Worm (Caenorhabditis elegans): ENCODE data around the gene Y110A2AL.6.

Y110A2AL.6 gene

DNA sequence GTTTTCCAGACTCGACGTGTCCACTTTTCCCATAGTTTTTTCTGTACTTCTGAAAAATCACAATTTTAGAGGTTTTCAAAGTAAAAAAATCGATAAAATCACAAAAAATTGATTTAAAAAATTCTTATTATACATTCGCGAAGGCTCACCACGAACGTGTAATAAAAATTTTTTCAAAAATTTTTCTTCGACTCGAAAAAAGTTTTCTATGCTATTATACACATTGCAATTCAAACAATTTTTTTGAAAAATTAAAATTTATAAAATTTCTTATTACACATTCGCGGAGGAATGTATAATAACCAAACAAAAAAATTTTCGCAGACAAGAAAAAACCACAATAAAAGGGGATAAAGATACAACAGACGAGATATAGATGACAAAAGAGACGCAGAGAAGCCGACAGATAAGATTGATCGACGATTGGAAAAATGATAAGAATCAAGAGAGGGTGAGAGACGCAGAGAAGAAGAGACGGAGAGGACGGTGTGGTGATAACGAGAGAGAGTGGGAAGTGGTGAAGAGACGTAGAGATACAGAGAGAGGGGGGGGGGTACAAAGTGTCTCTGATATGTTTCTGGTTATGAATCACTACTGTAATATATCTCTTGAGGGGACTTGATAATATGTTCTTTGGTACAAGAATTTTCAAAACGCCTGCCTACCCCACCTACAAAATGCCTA is 40.7 kb downstream of the Y110A2AL.6 start, which contains the start of gene nhr-119 (continued):
- TF ChIP-seq ceh-16 (tag; optimal IDR thresholded peaks at IDR 0.05) = no peak
- no peak for TF ChIP-seq unc-39 (tag; optimal IDR thresholded peaks at IDR 0.05)
- TF ChIP-seq lsy-12 (tag; optimal IDR thresholded peaks at IDR 0.05) = no peak
- TF ChIP-seq R02D3.7 (tag; optimal IDR thresholded peaks at IDR 0.05) = peak; percentile 48
- TF ChIP-seq nhr-11 (tag; optimal IDR thresholded peaks at IDR 0.05) = peak; percentile 19

DNA sequence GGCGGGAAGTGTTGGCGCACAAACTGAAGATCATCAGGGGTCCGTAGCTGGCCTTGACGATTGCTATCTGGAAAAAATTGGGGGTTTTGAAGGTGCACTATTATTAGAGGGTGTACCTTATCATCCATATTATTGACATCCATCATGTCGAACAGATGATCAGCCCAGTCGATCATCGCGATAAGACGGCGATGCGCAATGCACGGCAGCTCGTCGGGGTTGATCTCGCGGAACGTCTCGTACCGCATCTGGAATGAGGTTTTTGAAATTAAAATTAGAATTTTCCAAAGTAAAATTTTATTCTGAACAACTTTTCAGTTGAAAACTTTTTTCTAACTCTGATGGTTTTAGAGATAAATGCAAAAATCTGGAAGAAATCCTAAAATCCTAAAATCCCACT is 43.5 kb downstream of the Y110A2AL.6 start:
- TF ChIP-seq lsy-12 (tag; optimal IDR thresholded peaks at IDR 0.05) (no peak), nfya-1 (tag; optimal IDR thresholded peaks at IDR 0.05; ENCODE audit: insufficient read depth) (no peak), ceh-9 (tag; optimal IDR thresholded peaks at IDR 0.05) (no peak), elt-3 (tag; optimal IDR thresholded peaks at IDR 0.05) (no peak), daf-12 (tag; optimal IDR thresholded peaks at IDR 0.05) (no peak), fos-1 (tag; optimal IDR thresholded peaks at IDR 0.05) (no peak), ztf-11 (tag; optimal IDR thresholded peaks at IDR 0.05) (no peak), ZK546.5 (tag; optimal IDR thresholded peaks at IDR 0.05) (no peak), zag-1 (tag; optimal IDR thresholded peaks at IDR 0.05) (no peak), sea-2 (GFP tag; optimal IDR thresholded peaks at IDR 0.05) (no peak)

DNA sequence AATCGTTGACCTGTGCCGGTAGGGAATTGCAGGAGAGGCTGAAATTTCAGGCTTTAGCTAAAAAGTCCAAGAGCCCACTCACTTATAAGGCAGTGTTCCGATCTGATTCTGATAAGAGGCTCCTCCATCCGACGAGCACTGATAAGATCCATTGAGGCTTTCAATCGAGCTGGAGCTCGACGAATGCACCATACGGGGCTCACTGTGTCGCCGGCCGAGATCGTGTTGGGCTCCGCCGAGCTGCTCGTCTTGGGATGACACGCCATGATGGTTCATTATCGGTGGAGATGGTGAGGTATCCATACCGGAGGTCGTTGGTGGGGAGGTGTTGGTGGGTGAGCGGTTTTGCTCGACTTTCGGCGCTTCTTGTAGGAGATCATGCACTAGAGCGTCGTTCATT is 45.0 kb downstream of the Y110A2AL.6 start:
- no peak for TF ChIP-seq unc-39 (tag; optimal IDR thresholded peaks at IDR 0.05)
- no peak for TF ChIP-seq sea-2 (GFP tag; optimal IDR thresholded peaks at IDR 0.05)
- no peak for TF ChIP-seq egl-5 (tag; optimal IDR thresholded peaks at IDR 0.05)
- TF ChIP-seq mml-1 (tag; optimal IDR thresholded peaks at IDR 0.05) = no peak
- no peak for TF ChIP-seq daf-12 (tag; optimal IDR thresholded peaks at IDR 0.05)
- no peak for TF ChIP-seq zag-1 (tag; optimal IDR thresholded peaks at IDR 0.05)
- TF ChIP-seq fkh-2 (tag; optimal IDR thresholded peaks at IDR 0.05) = no peak
- TF ChIP-seq nhr-12 (tag; optimal IDR thresholded peaks at IDR 0.05) = no peak
- no peak for TF ChIP-seq nhr-67 (tag; optimal IDR thresholded peaks at IDR 0.05)
- no peak for TF ChIP-seq ama-1 (optimal IDR thresholded peaks at IDR 0.05)
- TF ChIP-seq ceh-9 (tag; optimal IDR thresholded peaks at IDR 0.05) = no peak

DNA sequence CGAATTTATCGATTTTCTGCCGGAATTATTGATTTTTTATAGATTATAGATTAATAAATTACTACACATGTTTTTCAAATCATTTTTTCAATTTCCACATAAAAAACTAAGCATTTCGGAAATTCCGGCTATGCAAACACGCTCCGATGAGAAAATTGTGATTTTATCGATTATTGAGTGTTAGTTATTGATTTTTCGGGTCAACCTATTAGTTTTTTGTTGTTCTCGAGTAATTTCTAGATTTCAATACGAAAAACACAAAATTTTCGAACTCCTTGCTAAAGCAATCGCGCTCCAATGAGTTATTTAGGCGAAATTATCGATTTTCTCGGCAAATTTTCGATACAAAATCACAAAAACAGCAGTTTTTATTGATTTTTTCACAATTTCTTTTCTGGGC is 46.0 kb downstream of the Y110A2AL.6 start:
- TF ChIP-seq skn-1 (tag; optimal IDR thresholded peaks at IDR 0.05) = no peak
- no peak for TF ChIP-seq ztf-4 (tag; optimal IDR thresholded peaks at IDR 0.05)
- TF ChIP-seq ceh-28 (tag; optimal IDR thresholded peaks at IDR 0.05) = peak; percentile 75

DNA sequence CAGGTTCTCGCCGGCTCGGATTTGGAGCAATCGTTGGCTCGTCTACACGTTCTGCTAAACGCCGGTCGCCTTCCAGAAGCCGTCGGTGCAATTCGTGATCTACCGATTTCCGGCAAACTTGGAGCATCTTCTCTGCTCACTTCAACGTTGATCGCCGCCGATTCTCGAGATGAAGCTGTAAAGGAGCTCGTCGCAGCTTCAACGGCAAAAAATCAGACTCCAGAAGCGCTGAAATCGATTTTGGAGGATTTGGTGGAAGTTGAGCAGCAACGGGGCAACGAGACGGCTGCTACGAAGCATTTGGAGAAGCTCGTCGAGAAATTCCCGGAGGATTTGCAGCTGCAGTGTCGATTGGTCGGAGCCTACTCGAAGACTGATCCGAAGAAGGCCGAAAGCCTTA is 49.7 kb downstream of the Y110A2AL.6 start:
- TF ChIP-seq hmg-11 (tag; optimal IDR thresholded peaks at IDR 0.05) (no peak), egl-5 (tag; optimal IDR thresholded peaks at IDR 0.05) (no peak), fkh-2 (tag; optimal IDR thresholded peaks at IDR 0.05) (no peak), snpc-4 (tag; optimal IDR thresholded peaks at IDR 0.05) (no peak), unc-39 (tag; optimal IDR thresholded peaks at IDR 0.05) (no peak), lsy-12 (tag; optimal IDR thresholded peaks at IDR 0.05) (no peak)

All from whole organism, L3 larva.